Fruit fly (Drosophila melanogaster) Kc167 (cell line): ENCODE results near the gene CG10237.

Experiments
- Myc ChIP-seq: fragments of >200 bp; optimal IDR thresholded peaks from 2 replicates; lab custom pipeline; 2017; ENCODE audit warnings: missing external identifiers
- Sin3A ChIP-seq: fragments of >200 bp; optimal IDR thresholded peaks from 2 replicates; lab custom pipeline; 2018; ENCODE audit warnings: missing external identifiers
- insv ChIP-seq: fragments of >200 bp; optimal IDR thresholded peaks from 3 replicates; lab custom pipeline; 2018; ENCODE audit warnings: missing external identifiers
- ttk ChIP-seq: sonication (Bioruptor generic); optimal IDR thresholded peaks from 2 replicates; lab custom pipeline; 2017; ENCODE audit warnings: missing external identifiers

DNA sequence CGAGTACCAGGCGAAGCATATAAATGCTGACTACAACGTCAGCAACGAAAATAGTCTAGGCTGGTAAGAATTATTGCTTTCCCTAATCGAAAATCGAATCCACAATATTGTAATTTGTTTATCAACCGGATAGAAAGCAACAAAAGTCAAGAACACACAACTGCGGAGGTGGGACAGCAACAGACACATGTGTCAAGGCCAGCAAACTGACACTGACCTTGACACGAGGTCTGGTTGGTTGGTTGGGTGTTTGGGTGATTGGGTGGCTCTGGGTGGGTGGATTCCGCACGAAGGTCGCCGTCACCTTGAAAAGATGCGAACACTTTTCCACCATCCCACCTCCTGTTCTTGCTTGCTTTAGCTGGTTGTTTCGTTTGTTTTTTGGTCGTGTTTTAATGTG lies 39.9 kb downstream of the CG10237 start:
- TF ChIP-seq ttk (lab: Kevin White, UChicago), result no peak
- no peak for TF ChIP-seq Sin3A
- no peak for TF ChIP-seq insv (lab: Kevin White, UChicago)
- TF ChIP-seq Myc (lab: Kevin White, UChicago), result no peak
